Worm (Caenorhabditis elegans) whole organism, young adult: ENCODE measurements around the gene ptr-22.

Experiments
- F10E7.11 ChIP-seq: sonication (generic microtip); optimal IDR thresholded peaks from 2 replicates; lab custom pipeline; 2017; ENCODE audit warnings: mild to moderate bottlenecking, missing genetic modification characterization, moderate library complexity, missing compliant biosample characterization
- ama-1 ChIP-seq, 3 experiments: fragments of 150-350 bp in 1 of 3; sonication (generic microtip) in 2 of 3; optimal IDR thresholded peaks; 2 replicates each; lab custom pipeline; 2014 to 2018; ENCODE audit warnings: missing biosample characterization in 2 of 3, missing genetic modification characterization in 2 of 3, missing genetic modification reagents in 2 of 3
- ceh-79 ChIP-seq: sonication (generic microtip); optimal IDR thresholded peaks from 2 replicates; lab custom pipeline; 2017; ENCODE audit warnings: mild to moderate bottlenecking, missing genetic modification characterization, missing compliant biosample characterization
- ceh-91 ChIP-seq: fragments of 200-800 bp; sonication (Bioruptor generic); IDR thresholded peaks from 2 replicates; pipeline ENCODE4 v1.3.6; 2022; ENCODE audit warnings: missing genetic modification reagents, missing genetic modification characterization, missing compliant biosample characterization
- hsf-1 ChIP-seq: fragments of 200-800 bp; sonication (Bioruptor generic); IDR thresholded peaks from 2 replicates; pipeline ENCODE4 v1.3.6; 2022; ENCODE audit warnings: missing genetic modification reagents, missing genetic modification characterization, missing compliant biosample characterization
- madf-6 ChIP-seq: fragments of 200-800 bp; sonication (Bioruptor generic); IDR thresholded peaks from 2 replicates; pipeline ENCODE4 v1.3.6; 2022; ENCODE audit warnings: missing genetic modification reagents, missing genetic modification characterization, missing compliant biosample characterization
- nhr-80 ChIP-seq: sonication (generic microtip); optimal IDR thresholded peaks from 2 replicates; lab custom pipeline; 2016; ENCODE audit warnings: missing genetic modification characterization, missing compliant biosample characterization
- unc-130 ChIP-seq: sonication (generic microtip); optimal IDR thresholded peaks from 2 replicates; lab custom pipeline; 2016; ENCODE audit warnings: missing genetic modification reagents, missing genetic modification characterization, missing compliant biosample characterization

ce11 chrV:18967479-18968056 lies 36.4 kb upstream of the ptr-22 start, which contains the start of gene Y39B6A.43:
- TF ChIP-seq ceh-91 = peak; percentile 94
- TF ChIP-seq madf-6 (GFP tag; lab: Robert Waterston, UW) = peak; percentile 94
- no peak for TF ChIP-seq ama-1 (optimal IDR thresholded peaks at IDR 0.05; lab: Kevin White, UChicago)
- TF ChIP-seq ama-1 (GFP tag; optimal IDR thresholded peaks at IDR 0.05; lab: Kevin White, UChicago) = peak in 1 of 2 experiments; percentile 53
- peak; percentile 67 for TF ChIP-seq nhr-80 (tag; lab: Kevin White, UChicago)
- peak; percentile 86 for TF ChIP-seq hsf-1 (GFP tag; lab: Robert Waterston, UW)
- peak; percentile 86 for TF ChIP-seq F10E7.11 (tag; lab: Kevin White, UChicago)
- peak; percentile 5 for TF ChIP-seq ceh-79 (tag; lab: Kevin White, UChicago)
- peak; percentile 83 for TF ChIP-seq unc-130
